Worm (Caenorhabditis elegans): ENCODE results near the gene F15D4.2.

DNA sequence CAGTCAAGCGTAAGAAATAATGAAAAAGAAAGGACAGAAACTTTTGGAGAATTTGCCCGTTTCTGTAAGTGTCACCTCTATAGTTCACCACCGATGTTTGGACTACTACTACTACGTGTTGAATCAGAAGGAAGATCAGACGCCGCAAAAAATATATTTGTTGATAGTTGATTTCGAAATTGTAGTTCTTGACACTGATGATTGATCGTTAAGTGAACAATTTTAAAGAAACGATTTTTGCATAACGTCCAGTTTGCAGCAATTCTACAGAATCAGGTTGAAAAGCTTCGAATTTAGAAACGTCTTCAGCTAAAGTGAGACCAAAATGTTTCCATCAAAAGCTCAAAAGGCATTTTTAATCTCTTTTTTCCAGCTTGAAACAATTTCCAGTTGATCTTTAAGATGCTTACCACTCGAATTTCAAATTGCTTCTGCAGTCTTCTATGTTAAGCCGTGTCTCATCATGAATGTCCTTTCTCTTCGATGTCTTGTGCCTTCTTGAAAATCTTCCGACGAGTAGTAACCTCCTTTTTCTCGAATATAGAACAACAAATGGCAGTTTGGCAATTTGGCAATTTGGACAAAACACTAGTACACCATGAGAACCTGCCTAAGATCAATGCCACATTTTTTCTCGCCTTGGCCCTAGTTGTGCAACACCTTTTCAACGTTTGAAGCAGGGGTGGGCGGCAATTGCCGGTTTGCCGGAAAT, 20.0 kb upstream of the F15D4.2 start:
- TF ChIP-seq dpl-1 (GFP tag; optimal IDR thresholded peaks at IDR 0.05): no peak
- TF ChIP-seq ceh-79 (tag; optimal IDR thresholded peaks at IDR 0.05): no peak
- TF ChIP-seq unc-62 (GFP tag; optimal IDR thresholded peaks at IDR 0.05): no peak
- no peak for TF ChIP-seq F52B5.7 (tag; optimal IDR thresholded peaks at IDR 0.05)
- TF ChIP-seq nfya-1 (tag; optimal IDR thresholded peaks at IDR 0.05; ENCODE audit: borderline replicate concordance, insufficient read depth): no peak

Measured in whole organism, young adult.